Worm (Caenorhabditis elegans) whole organism, late embryonic: ENCODE results near the gene T04A8.18.

Source experiments
- K02D7.2 ChIP-seq: sonication (generic microtip); optimal IDR thresholded peaks from 2 replicates; lab custom pipeline; 2017; ENCODE audit warnings: mild to moderate bottlenecking, missing genetic modification characterization, missing compliant biosample characterization
- ceh-18 ChIP-seq: sonication (generic microtip); optimal IDR thresholded peaks from 2 replicates; lab custom pipeline; 2016; ENCODE audit warnings: missing genetic modification characterization, missing compliant biosample characterization
- pha-4 ChIP-seq: fragments of 150-350 bp; optimal IDR thresholded peaks from 2 replicates; lab custom pipeline; 2018; ENCODE audit warnings: missing biosample characterization, missing genetic modification reagents, missing genetic modification characterization

DNA sequence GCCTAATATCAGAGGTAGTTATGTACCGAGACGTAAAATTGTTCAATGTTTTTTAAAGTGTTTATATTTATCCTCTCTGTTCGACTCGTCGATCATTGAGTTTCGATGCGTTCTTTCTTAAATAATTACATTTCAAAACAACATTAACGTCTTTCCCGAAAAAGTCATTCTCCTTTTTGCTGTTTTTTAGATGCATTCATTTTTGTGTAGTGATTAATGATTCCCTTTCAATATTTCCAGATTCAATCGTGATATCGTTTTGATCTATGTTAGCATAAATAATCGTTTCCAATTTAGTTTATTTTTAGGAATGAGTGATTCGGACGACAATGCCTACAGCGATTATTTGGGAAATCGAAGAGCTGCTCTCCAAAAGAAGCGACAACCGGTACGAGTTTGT is 15.3 kb upstream of the T04A8.18 start, which contains the start of gene T04A8.8:
- TF ChIP-seq pha-4 (tag; lab: Kevin White, UChicago) (no peak), K02D7.2 (tag; lab: Kevin White, UChicago) (no peak), ceh-18 (tag; lab: Kevin White, UChicago) (no peak)
